Worm (Caenorhabditis elegans) whole organism, young adult: ENCODE measurements around the gene Y57E12AL.6.
A peak's percentile ranks its signal among the peaks of the same experiment; 100 is the strongest.

Experiments
- B0336.3 ChIP-seq: fragments of 200-800 bp; sonication (Bioruptor generic); IDR thresholded peaks from 2 replicates; pipeline ENCODE4 v1.3.6; 2022; ENCODE audit warnings: missing genetic modification characterization, missing compliant biosample characterization
- F22D6.2 ChIP-seq: sonication (generic microtip); optimal IDR thresholded peaks from 2 replicates; lab custom pipeline; 2016; ENCODE audit warnings: mild to moderate bottlenecking, missing genetic modification characterization, missing compliant biosample characterization
- F37B4.10 ChIP-seq: fragments of 200-800 bp; sonication (Bioruptor generic); IDR thresholded peaks from 2 replicates; pipeline ENCODE4 v1.3.6; 2022; ENCODE audit warnings: missing genetic modification characterization, missing compliant biosample characterization
- F39B2.1 ChIP-seq: fragments of 200-800 bp; sonication (Bioruptor generic); IDR thresholded peaks from 2 replicates; pipeline ENCODE4 v1.3.6; 2022; ENCODE audit warnings: missing genetic modification reagents, missing genetic modification characterization, missing compliant biosample characterization
- F57A8.1 ChIP-seq: fragments of 200-800 bp; sonication (Bioruptor generic); optimal IDR thresholded peaks from 2 replicates; lab custom pipeline; 2018; ENCODE audit warnings: mild to moderate bottlenecking, missing genetic modification characterization, moderate library complexity, missing compliant biosample characterization
- K12H6.12 ChIP-seq: fragments of 200-800 bp; sonication (Bioruptor generic); optimal IDR thresholded peaks from 2 replicates; lab custom pipeline; 2018; ENCODE audit warnings: mild to moderate bottlenecking, missing genetic modification characterization, missing compliant biosample characterization
- Y53F4B.3 ChIP-seq: fragments of 200-800 bp; sonication (Bioruptor generic); IDR thresholded peaks from 2 replicates; pipeline ENCODE4 v1.3.6; 2022; ENCODE audit warnings: missing genetic modification reagents, missing genetic modification characterization, missing compliant biosample characterization
- Y53G8AR.9 ChIP-seq: fragments of 200-800 bp; sonication (Bioruptor generic); conservative IDR thresholded peaks from 2 replicates; pipeline ENCODE4 v1.3.6; 2022; ENCODE audit warnings: missing genetic modification reagents, missing genetic modification characterization, missing compliant biosample characterization
- Y56A3A.18 ChIP-seq: fragments of 200-800 bp; sonication (Bioruptor generic); IDR thresholded peaks from 2 replicates; pipeline ENCODE4 v1.3.6; 2022; ENCODE audit warnings: missing genetic modification reagents, missing genetic modification characterization, missing compliant biosample characterization
- Y67H2A.10 ChIP-seq: fragments of 200-800 bp; sonication (Bioruptor generic); conservative IDR thresholded peaks from 2 replicates; pipeline ENCODE4 v1.3.6; 2022; ENCODE audit warnings: missing genetic modification reagents, missing genetic modification characterization, missing compliant biosample characterization
- ama-1 ChIP-seq, 3 experiments: fragments of 150-350 bp in 1 of 3; sonication (generic microtip) in 2 of 3; optimal IDR thresholded peaks; 2 replicates each; lab custom pipeline; 2014 to 2018; ENCODE audit warnings: missing biosample characterization in 2 of 3, missing genetic modification characterization in 2 of 3, missing genetic modification reagents in 2 of 3
- aptf-3 ChIP-seq: fragments of 200-800 bp; sonication (Bioruptor generic); IDR thresholded peaks from 2 replicates; pipeline ENCODE4 v1.3.6; 2022; ENCODE audit warnings: missing genetic modification characterization, missing compliant biosample characterization
- attf-3 ChIP-seq: fragments of 200-800 bp; sonication (Bioruptor generic); conservative IDR thresholded peaks from 2 replicates; pipeline ENCODE4 v1.3.6; 2022; ENCODE audit warnings: missing genetic modification reagents, missing genetic modification characterization, missing compliant biosample characterization
- ccch-3 ChIP-seq: fragments of 200-800 bp; sonication (Bioruptor generic); optimal IDR thresholded peaks from 2 replicates; lab custom pipeline; 2018; ENCODE audit warnings: mild to moderate bottlenecking, missing genetic modification characterization, missing compliant biosample characterization
- ceh-27 ChIP-seq: fragments of 200-800 bp; sonication (Bioruptor generic); optimal IDR thresholded peaks from 2 replicates; lab custom pipeline; 2018; ENCODE audit warnings: mild to moderate bottlenecking, missing genetic modification characterization, moderate library complexity, missing compliant biosample characterization
- ceh-58 ChIP-seq: fragments of 200-800 bp; sonication (Bioruptor generic); IDR thresholded peaks from 2 replicates; pipeline ENCODE4 v1.3.6; 2022; ENCODE audit warnings: missing genetic modification characterization, missing compliant biosample characterization
- dox-1 ChIP-seq: fragments of 200-800 bp; sonication (Bioruptor generic); IDR thresholded peaks from 2 replicates; pipeline ENCODE4 v1.3.6; 2022; ENCODE audit warnings: missing genetic modification reagents, missing genetic modification characterization, missing compliant biosample characterization
- egl-44 ChIP-seq: fragments of 200-800 bp; sonication (Bioruptor generic); IDR thresholded peaks from 2 replicates; pipeline ENCODE4 v1.3.6; 2022; ENCODE audit warnings: missing genetic modification reagents, missing genetic modification characterization, missing compliant biosample characterization
- egrh-3 ChIP-seq: fragments of 200-800 bp; sonication (Bioruptor generic); IDR thresholded peaks from 2 replicates; pipeline ENCODE4 v1.3.6; 2022; ENCODE audit warnings: missing genetic modification reagents, missing genetic modification characterization, missing compliant biosample characterization
- ekl-4 ChIP-seq: fragments of 200-800 bp; sonication (Bioruptor generic); IDR thresholded peaks from 2 replicates; pipeline ENCODE4 v1.3.6; 2022; ENCODE audit warnings: missing genetic modification reagents, missing genetic modification characterization, missing compliant biosample characterization
- gei-17 ChIP-seq: fragments of 200-800 bp; sonication (Bioruptor generic); optimal IDR thresholded peaks from 2 replicates; lab custom pipeline; 2018; ENCODE audit warnings: mild to moderate bottlenecking, missing genetic modification characterization, missing compliant biosample characterization
- hsf-1 ChIP-seq: fragments of 200-800 bp; sonication (Bioruptor generic); IDR thresholded peaks from 2 replicates; pipeline ENCODE4 v1.3.6; 2022; ENCODE audit warnings: missing genetic modification reagents, missing genetic modification characterization, missing compliant biosample characterization
- lag-1 ChIP-seq: fragments of 200-800 bp; sonication (Bioruptor generic); IDR thresholded peaks from 2 replicates; pipeline ENCODE4 v1.3.6; 2022; ENCODE audit warnings: missing genetic modification reagents, missing genetic modification characterization, missing compliant biosample characterization
- let-526 ChIP-seq: fragments of 200-800 bp; sonication (Bioruptor generic); IDR thresholded peaks from 2 replicates; pipeline ENCODE4 v1.3.6; 2022; ENCODE audit warnings: missing genetic modification reagents, missing genetic modification characterization, missing compliant biosample characterization
- let-607 ChIP-seq, 2 experiments: fragments of 200-800 bp in 1 of 2; sonication (Bioruptor generic) in 1 of 2; sonication (generic microtip) in 1 of 2; optimal IDR thresholded peaks; 2 replicates each; lab custom pipeline; 2016 to 2018; ENCODE audit warnings: mild to moderate bottlenecking in 2 of 2, missing compliant biosample characterization in 2 of 2, missing genetic modification characterization in 2 of 2, moderate library complexity in 2 of 2, missing genotype in 1 of 2
- lin-26 ChIP-seq: fragments of 200-800 bp; sonication (Bioruptor generic); IDR thresholded peaks from 2 replicates; pipeline ENCODE4 v1.3.6; 2022; ENCODE audit warnings: missing genetic modification reagents, missing genetic modification characterization, missing compliant biosample characterization
- lin-35 ChIP-seq, 3 experiments: fragments of 150-350 bp in 2 of 3; sonication (generic microtip) in 1 of 3; optimal IDR thresholded peaks; 2 replicates each; lab custom pipeline; 2014 to 2018; ENCODE audit warnings: missing biosample characterization in 3 of 3, missing genetic modification characterization in 3 of 3, missing genetic modification reagents in 3 of 3
- lin-40 ChIP-seq: sonication (generic microtip); optimal IDR thresholded peaks from 2 replicates; lab custom pipeline; 2016; ENCODE audit warnings: missing genetic modification characterization, mild to moderate bottlenecking, missing compliant biosample characterization, missing genotype, missing genetic modification reagents
- madf-10 ChIP-seq: sonication (generic microtip); optimal IDR thresholded peaks from 2 replicates; lab custom pipeline; 2016; ENCODE audit warnings: mild to moderate bottlenecking, missing genetic modification characterization, missing compliant biosample characterization
- madf-3 ChIP-seq: fragments of 200-800 bp; sonication (Bioruptor generic); IDR thresholded peaks from 2 replicates; pipeline ENCODE4 v1.3.6; 2022; ENCODE audit warnings: missing genetic modification reagents, missing genetic modification characterization, missing compliant biosample characterization
- madf-6 ChIP-seq: fragments of 200-800 bp; sonication (Bioruptor generic); IDR thresholded peaks from 2 replicates; pipeline ENCODE4 v1.3.6; 2022; ENCODE audit warnings: missing genetic modification reagents, missing genetic modification characterization, missing compliant biosample characterization
- madf-8 ChIP-seq: fragments of 200-800 bp; sonication (Bioruptor generic); conservative IDR thresholded peaks from 2 replicates; pipeline ENCODE4 v1.3.6; 2022; ENCODE audit warnings: missing genetic modification reagents, missing genetic modification characterization, missing compliant biosample characterization
- mel-28 ChIP-seq: sonication (generic microtip); optimal IDR thresholded peaks from 2 replicates; lab custom pipeline; 2016; ENCODE audit warnings: borderline replicate concordance, mild to moderate bottlenecking, missing genetic modification characterization, missing compliant biosample characterization
- nhr-179 ChIP-seq: sonication (generic microtip); optimal IDR thresholded peaks from 2 replicates; lab custom pipeline; 2016; ENCODE audit warnings: mild to moderate bottlenecking, missing genetic modification characterization, missing compliant biosample characterization
- nhr-80 ChIP-seq: sonication (generic microtip); optimal IDR thresholded peaks from 2 replicates; lab custom pipeline; 2016; ENCODE audit warnings: missing genetic modification characterization, missing compliant biosample characterization
- nhr-90 ChIP-seq: sonication (generic microtip); optimal IDR thresholded peaks from 2 replicates; lab custom pipeline; 2016; ENCODE audit warnings: missing genotype, mild to moderate bottlenecking, missing genetic modification characterization, missing compliant biosample characterization
- rec-8 ChIP-seq, 2 experiments: sonication (generic microtip); optimal IDR thresholded peaks; 2 replicates each; lab custom pipeline; 2016; ENCODE audit warnings: mild to moderate bottlenecking in 2 of 2, missing genetic modification characterization in 2 of 2, missing genetic modification reagents in 2 of 2, missing genotype in 2 of 2, missing biosample characterization in 1 of 2, missing compliant biosample characterization in 1 of 2, moderate library complexity in 1 of 2
- sdz-38 ChIP-seq: sonication (generic microtip); optimal IDR thresholded peaks from 2 replicates; lab custom pipeline; 2016; ENCODE audit warnings: missing genotype, missing genetic modification characterization, missing compliant biosample characterization
- somi-1 ChIP-seq: fragments of 200-800 bp; sonication (Bioruptor generic); optimal IDR thresholded peaks from 2 replicates; lab custom pipeline; 2018; ENCODE audit warnings: mild to moderate bottlenecking, missing genetic modification characterization, missing compliant biosample characterization
- sptf-2 ChIP-seq: fragments of 200-800 bp; sonication (Bioruptor generic); optimal IDR thresholded peaks from 2 replicates; lab custom pipeline; 2018; ENCODE audit warnings: mild to moderate bottlenecking, missing genetic modification characterization, missing compliant biosample characterization
- tbp1 ChIP-seq: fragments of 200-800 bp; sonication (Bioruptor generic); optimal IDR thresholded peaks from 2 replicates; lab custom pipeline; 2018; ENCODE audit warnings: mild to moderate bottlenecking, missing genetic modification characterization, missing compliant biosample characterization
- unc-130 ChIP-seq: sonication (generic microtip); optimal IDR thresholded peaks from 2 replicates; lab custom pipeline; 2016; ENCODE audit warnings: missing genetic modification reagents, missing genetic modification characterization, missing compliant biosample characterization
- ztf-25 ChIP-seq: fragments of 200-800 bp; sonication (Bioruptor generic); IDR thresholded peaks from 2 replicates; pipeline ENCODE4 v1.3.6; 2022; ENCODE audit warnings: missing genetic modification reagents, missing genetic modification characterization, missing compliant biosample characterization
- ztf-26 ChIP-seq: sonication (generic microtip); optimal IDR thresholded peaks from 2 replicates; lab custom pipeline; 2017; ENCODE audit warnings: missing genetic modification characterization, missing compliant biosample characterization

Gene Y57E12AL.6

ce11 chrV:7095254-7095990, 35.2 kb upstream of the Y57E12AL.6 start:
- TF ChIP-seq lag-1 (GFP tag; lab: Robert Waterston, UW) (no peak), nhr-80 (tag; lab: Kevin White, UChicago) (peak; percentile 40)

- TF ChIP-seq ceh-58 (no peak), F39B2.1 (GFP tag; lab: Robert Waterston, UW) (no peak), sptf-2 (GFP tag; lab: Kevin White, UChicago) (no peak), lin-26 (GFP tag; lab: Robert Waterston, UW) (0 out of 2 replicates have a peak, but pooled peaks have one; percentile 50), lin-35 (GFP tag; optimal IDR thresholded peaks at IDR 0.05; lab: Kevin White, UChicago) (no peak), B0336.3 (GFP tag; lab: Robert Waterston, UW) (0 out of 2 replicates have a peak, but pooled peaks have one; percentile 38), Y53F4B.3 (GFP tag; lab: Robert Waterston, UW) (no peak), ekl-4 (GFP tag; lab: Robert Waterston, UW) (no peak), ztf-26 (tag; lab: Kevin White, UChicago) (peak; percentile 53), tbp1 (GFP tag; lab: Kevin White, UChicago) (peak; percentile 39), rec-8 (tag; optimal IDR thresholded peaks at IDR 0.05; lab: Kevin White, UChicago) (no peak), madf-6 (no peak), sdz-38 (tag; lab: Kevin White, UChicago) (no peak), egl-44 (GFP tag; lab: Robert Waterston, UW) (peak; percentile 67; the same call in 1 of the 2 replicates), Y56A3A.18 (GFP tag; lab: Robert Waterston, UW) (no peak), F22D6.2 (tag; lab: Kevin White, UChicago) (peak; percentile 48), nhr-179 (no peak), F57A8.1 (GFP tag; lab: Kevin White, UChicago) (no peak), lin-40 (peak; percentile 73), let-526 (no peak), somi-1 (GFP tag; lab: Kevin White, UChicago) (peak; percentile 37), gei-17 (GFP tag; lab: Kevin White, UChicago) (no peak), Y67H2A.10 (GFP tag; lab: Robert Waterston, UW) (no peak), hsf-1 (GFP tag; lab: Robert Waterston, UW) (no peak), madf-3 (no peak), dox-1 (peak; percentile 44), madf-10 (tag; lab: Kevin White, UChicago) (peak; percentile 61), ceh-27 (GFP tag; lab: Kevin White, UChicago) (no peak), madf-8 (GFP tag; lab: Robert Waterston, UW) (no peak), ccch-3 (GFP tag; lab: Kevin White, UChicago) (no peak), let-607 (tag; optimal IDR thresholded peaks at IDR 0.05; lab: Kevin White, UChicago) (peak; percentile 18 to 32), mel-28 (tag; lab: Kevin White, UChicago) (no peak), attf-3 (GFP tag; lab: Robert Waterston, UW) (no peak), F37B4.10 (GFP tag; lab: Robert Waterston, UW) (no peak), ztf-25 (GFP tag; lab: Robert Waterston, UW) (no peak), aptf-3 (GFP tag; lab: Robert Waterston, UW) (no peak), nhr-90 (tag; lab: Kevin White, UChicago) (peak; percentile 17), Y53G8AR.9 (peak; percentile 34; the same call in 1 of the 2 replicates), egrh-3 (GFP tag; lab: Robert Waterston, UW) (no peak), ama-1 (optimal IDR thresholded peaks at IDR 0.05; lab: Kevin White, UChicago) (peak; percentile 16), ama-1 (GFP tag; optimal IDR thresholded peaks at IDR 0.05; lab: Kevin White, UChicago) (no peak), unc-130 (GFP tag; lab: Kevin White, UChicago) (no peak), K12H6.12 (peak; percentile 3)
Observed at ce11 chrV:7093720-7094401, 33.6 kb upstream of the Y57E12AL.6 start, which contains the start of gene nhr-135. Gene nhr-135 (minus strand): TSS chrV:7093770.
